Fruit fly (Drosophila melanogaster): ENCODE data around the gene CG43220.

CG43220 gene

dm6 chr2L:17524449-17524848 is 38.1 kb downstream of the CG43220 start, which contains the start of gene CG15143:
CG15143 (minus strand) TSS chr2L:17524549.
- TF ChIP-seq Hr39 (GFP tag; optimal IDR thresholded peaks at IDR 0.05) (no peak), CG4318 (GFP tag; optimal IDR thresholded peaks at IDR 0.05) (no peak), Hr4 (GFP tag; optimal IDR thresholded peaks at IDR 0.05) (no peak)

dm6 chr2L:17529022-17529421 is 42.7 kb downstream of the CG43220 start, which contains the start of gene CG15144:
CG15144 (minus strand) TSS chr2L:17529122.
- TF ChIP-seq CG8632 (GFP tag; optimal IDR thresholded peaks at IDR 0.05): no peak
- no peak for TF ChIP-seq CG10669 (GFP tag; optimal IDR thresholded peaks at IDR 0.05)
- no peak for TF ChIP-seq CG11762 (GFP tag; optimal IDR thresholded peaks at IDR 0.05; ENCODE audit: insufficient read depth)
- TF ChIP-seq CG11294 (GFP tag; IDR thresholded peaks at IDR 0.05): no peak
- TF ChIP-seq CG8319 (GFP tag; optimal IDR thresholded peaks at IDR 0.05): no peak
- no peak for TF ChIP-seq CG32006 (GFP tag; optimal IDR thresholded peaks at IDR 0.05)
- TF ChIP-seq svp (GFP tag): no peak
- TF ChIP-seq lz (GFP tag; optimal IDR thresholded peaks at IDR 0.05): no peak
- TF ChIP-seq CG31627 (GFP tag; optimal IDR thresholded peaks at IDR 0.05): no peak
- TF ChIP-seq CG3032 (tag; optimal IDR thresholded peaks at IDR 0.05): no peak

DNA sequence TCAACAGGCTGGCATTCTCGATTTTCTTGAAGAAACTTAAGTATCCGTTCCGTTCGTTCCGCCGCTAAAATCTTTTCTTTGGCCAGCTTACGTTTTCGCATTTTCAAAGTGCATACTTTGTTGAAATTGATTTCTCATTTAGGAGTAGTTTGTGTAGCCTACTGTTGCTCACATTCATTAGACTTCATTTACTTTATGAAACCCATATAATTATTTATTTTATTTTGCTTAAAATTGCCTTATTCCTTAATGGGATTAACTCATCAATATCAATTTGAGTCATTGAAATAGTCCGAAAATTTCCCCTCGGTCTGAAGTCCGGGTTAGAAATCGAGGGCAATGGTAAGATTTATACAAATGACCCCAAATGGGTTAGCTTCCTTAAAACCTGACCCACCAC is 45.8 kb downstream of the CG43220 start, which contains the start of gene CG15145:
Gene CG15145 (minus strand): TSS at position 101 of the 400 bp plus-strand sequence.
- TF ChIP-seq CG34406 (GFP tag; optimal IDR thresholded peaks at IDR 0.05): no peak
- no peak for TF ChIP-seq CG15336 (GFP tag; IDR thresholded peaks at IDR 0.05)
- TF ChIP-seq CG9139 (GFP tag; optimal IDR thresholded peaks at IDR 0.05): no peak
- no peak for TF ChIP-seq fd59A (GFP tag; optimal IDR thresholded peaks at IDR 0.05)
- no peak for TF ChIP-seq salr (GFP tag; optimal IDR thresholded peaks at IDR 0.05)
- TF ChIP-seq Hr38 (GFP tag; optimal IDR thresholded peaks at IDR 0.05): no peak

DNA sequence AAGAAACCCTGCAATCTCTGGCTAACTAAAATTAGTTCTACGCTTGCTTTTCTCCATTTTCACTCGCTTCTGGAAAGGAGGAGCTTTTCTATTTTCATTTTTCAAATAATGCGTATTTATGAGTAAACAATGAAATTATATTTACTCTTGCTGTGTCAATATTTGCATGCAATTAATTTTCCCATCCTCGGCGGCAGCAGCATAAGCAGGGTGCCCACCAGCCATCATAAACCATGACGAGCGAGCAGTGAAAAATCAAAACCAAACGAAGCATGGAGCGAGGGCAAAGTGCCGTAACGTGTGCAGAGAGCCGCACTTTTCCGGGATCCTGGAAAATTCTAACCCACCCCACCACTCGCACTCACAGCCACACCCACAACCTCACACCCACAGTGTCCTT is 47.4 kb downstream of the CG43220 start:
- no peak for TF ChIP-seq topi (GFP tag; optimal IDR thresholded peaks at IDR 0.05)
- no peak for TF ChIP-seq CG8319 (GFP tag; optimal IDR thresholded peaks at IDR 0.05)
- no peak for TF ChIP-seq CG9139 (GFP tag; optimal IDR thresholded peaks at IDR 0.05)
- no peak for TF ChIP-seq CG8119 (GFP tag; IDR thresholded peaks at IDR 0.05)
- TF ChIP-seq ss (GFP tag; optimal IDR thresholded peaks at IDR 0.05): no peak
- TF ChIP-seq CG4318 (GFP tag; optimal IDR thresholded peaks at IDR 0.05): no peak
- no peak for TF ChIP-seq Met (GFP tag; optimal IDR thresholded peaks at IDR 0.05)
- TF ChIP-seq spab (GFP tag; optimal IDR thresholded peaks at IDR 0.05): no peak

Data from whole organism, prepupa.